Fruit fly (Drosophila melanogaster) whole organism, prepupa: ENCODE results near the gene alpha-Est3.

Experiments used
- CG10631 ChIP-seq: fragments of 200-800 bp; sonication (Bioruptor generic); optimal IDR thresholded peaks from 2 replicates; lab custom pipeline; 2016; ENCODE audit warnings: missing biosample characterization, missing genetic modification characterization
- CG11762 ChIP-seq: fragments of 200-800 bp; sonication (Bioruptor generic); optimal IDR thresholded peaks from 3 replicates; lab custom pipeline; 2016; ENCODE audit warnings: missing biosample characterization, missing genetic modification characterization; ENCODE audit not compliant: insufficient read depth
- CG11902 ChIP-seq: fragments of 200-800 bp; sonication (Bioruptor generic); optimal IDR thresholded peaks from 3 replicates; lab custom pipeline; 2016; ENCODE audit warnings: missing biosample characterization, missing genetic modification characterization
- CG16779 ChIP-seq: fragments of 200-800 bp; sonication (Bioruptor generic); optimal IDR thresholded peaks from 3 replicates; lab custom pipeline; 2017; ENCODE audit warnings: missing biosample characterization, mild to moderate bottlenecking, missing genetic modification characterization
- CG6163 ChIP-seq: fragments of 200-800 bp; sonication (Bioruptor generic); IDR thresholded peaks from 3 replicates; pipeline ENCODE4 v1.3.6; 2022; ENCODE audit warnings: missing biosample characterization, missing genetic modification characterization
- CG8319 ChIP-seq: fragments of 200-800 bp; sonication (Bioruptor generic); optimal IDR thresholded peaks from 3 replicates; lab custom pipeline; 2016; ENCODE audit warnings: missing biosample characterization, missing genetic modification characterization
- Hr4 ChIP-seq: fragments of 200-800 bp; sonication (Bioruptor generic); optimal IDR thresholded peaks from 3 replicates; lab custom pipeline; 2016; ENCODE audit warnings: missing biosample characterization, missing genetic modification characterization
- Lpt ChIP-seq: fragments of 200-800 bp; sonication (Bioruptor generic); optimal IDR thresholded peaks from 3 replicates; lab custom pipeline; 2016; ENCODE audit warnings: missing biosample characterization, missing genetic modification characterization
- Met ChIP-seq: fragments of 200-800 bp; sonication (Bioruptor generic); optimal IDR thresholded peaks from 3 replicates; lab custom pipeline; 2016; ENCODE audit warnings: missing biosample characterization, missing genetic modification characterization
- Sox15 ChIP-seq: fragments of 200-800 bp; sonication (Bioruptor generic); optimal IDR thresholded peaks from 3 replicates; lab custom pipeline; 2016; ENCODE audit warnings: missing biosample characterization, missing genetic modification characterization
- fd85E ChIP-seq: fragments of 200-800 bp; sonication (Bioruptor generic); optimal IDR thresholded peaks from 3 replicates; lab custom pipeline; 2016; ENCODE audit warnings: missing biosample characterization, missing genetic modification characterization
- fkh ChIP-seq: fragments of 200-800 bp; sonication (Bioruptor generic); optimal IDR thresholded peaks from 3 replicates; lab custom pipeline; 2017; ENCODE audit warnings: missing biosample characterization, mild to moderate bottlenecking, missing genetic modification characterization, moderate library complexity
- svp ChIP-seq: fragments of 200-800 bp; sonication (Bioruptor generic); peaks from one replicate; lab custom pipeline; 2016; ENCODE audit warnings: missing biosample characterization, missing genetic modification characterization

alpha-Est3 gene

dm6 chr3R:7490884-7491283, 50.5 kb downstream of the alpha-Est3 start (continued):
- peak; percentile 71 for TF ChIP-seq Sox15 (GFP tag; lab: Kevin White, UChicago)
- TF ChIP-seq CG11902 (GFP tag; lab: Kevin White, UChicago), result peak; percentile 59
- peak; percentile 66 for TF ChIP-seq CG8319 (GFP tag; lab: Kevin White, UChicago)
- TF ChIP-seq CG6163 (GFP tag; lab: Robert Waterston, UW), result peak; percentile 56; the same call in 2 of the 3 replicates
- no peak for TF ChIP-seq fkh (GFP tag; lab: Kevin White, UChicago)
- TF ChIP-seq Met (GFP tag; lab: Kevin White, UChicago), result peak; percentile 74
- no peak for TF ChIP-seq CG16779 (tag; lab: Kevin White, UChicago)
- peak; percentile 90 for TF ChIP-seq Hr4 (GFP tag; lab: Kevin White, UChicago)
- TF ChIP-seq, all 60 proteins: peak for 53

- TF ChIP-seq Lpt (GFP tag; lab: Kevin White, UChicago), result no peak
- no peak for TF ChIP-seq CG11762 (GFP tag; lab: Kevin White, UChicago)
- no peak for TF ChIP-seq CG10631 (GFP tag; lab: Kevin White, UChicago)
- TF ChIP-seq svp, result peak; percentile 89
- TF ChIP-seq fd85E (GFP tag; lab: Kevin White, UChicago), result no peak
- TF ChIP-seq, all 60 proteins: peak for 1
Measured at dm6 chr3R:7489902-7490301, 51.5 kb downstream of the alpha-Est3 start.
